Fruit fly (Drosophila melanogaster) whole organism, embryonic: ENCODE measurements around the gene CG4914.

Experiments
- Abd-B ChIP-seq: fragments of 200-800 bp; sonication (Bioruptor generic); optimal IDR thresholded peaks from 2 replicates; lab custom pipeline; 2018; ENCODE audit warnings: missing biosample characterization, mild to moderate bottlenecking, missing genetic modification characterization, moderate library complexity
- B-H2 ChIP-seq: fragments of 200-800 bp; sonication (Bioruptor generic); optimal IDR thresholded peaks from 2 replicates; lab custom pipeline; 2018; ENCODE audit warnings: missing biosample characterization, mild to moderate bottlenecking, missing genetic modification characterization
- CG11456 ChIP-seq: fragments of 200-800 bp; sonication (Bioruptor generic); IDR thresholded peaks from 3 replicates; pipeline ENCODE4 v1.3.6; 2022; ENCODE audit warnings: missing biosample characterization, missing genetic modification characterization
- CG12104 ChIP-seq: fragments of 200-800 bp; sonication (Bioruptor generic); optimal IDR thresholded peaks from 3 replicates; lab custom pipeline; 2016; ENCODE audit warnings: missing biosample characterization, missing genetic modification characterization
- CG13287 ChIP-seq: fragments of 200-800 bp; sonication (Bioruptor generic); IDR thresholded peaks from 2 replicates; pipeline ENCODE4 v1.3.6; 2022; ENCODE audit warnings: missing biosample characterization, missing genetic modification characterization; ENCODE audit not compliant: partially characterized antibody
- CG13424 ChIP-seq: fragments of 200-800 bp; sonication (Bioruptor generic); optimal IDR thresholded peaks from 2 replicates; lab custom pipeline; 2019; ENCODE audit warnings: missing biosample characterization, mild to moderate bottlenecking, missing genetic modification characterization, moderate library complexity
- CG15479 ChIP-seq: fragments of 200-800 bp; sonication (Bioruptor generic); optimal IDR thresholded peaks from 3 replicates; lab custom pipeline; 2019; ENCODE audit warnings: missing biosample characterization, mild to moderate bottlenecking, missing genetic modification characterization, moderate library complexity
- CG15601 ChIP-seq: fragments of 200-800 bp; sonication (Bioruptor generic); optimal IDR thresholded peaks from 3 replicates; lab custom pipeline; 2019; ENCODE audit warnings: missing biosample characterization, mild to moderate bottlenecking, missing genetic modification characterization, moderate library complexity
- CG15696 ChIP-seq: fragments of 200-800 bp; sonication (Bioruptor generic); optimal IDR thresholded peaks from 2 replicates; lab custom pipeline; 2019; ENCODE audit warnings: missing biosample characterization, mild to moderate bottlenecking, missing genetic modification characterization, moderate library complexity
- CG1603 ChIP-seq: fragments of 200-800 bp; sonication (Bioruptor generic); optimal IDR thresholded peaks from 2 replicates; lab custom pipeline; 2019; ENCODE audit warnings: missing biosample characterization, mild to moderate bottlenecking, missing genetic modification characterization, moderate library complexity
- CG16813 ChIP-seq: fragments of 200-800 bp; sonication (Bioruptor generic); IDR thresholded peaks from 3 replicates; pipeline ENCODE4 v1.3.6; 2022; ENCODE audit warnings: missing biosample characterization, missing genetic modification characterization; ENCODE audit not compliant: partially characterized antibody
- CG17612 ChIP-seq: fragments of 200-800 bp; sonication (Bioruptor generic); IDR thresholded peaks from 2 replicates; pipeline ENCODE4 v1.3.6; 2022; ENCODE audit warnings: missing biosample characterization, missing genetic modification characterization
- CG18599 ChIP-seq: fragments of 200-800 bp; sonication (Bioruptor generic); optimal IDR thresholded peaks from 3 replicates; lab custom pipeline; 2017; ENCODE audit warnings: missing biosample characterization, missing genetic modification characterization, mild to moderate bottlenecking, moderate library complexity, missing genetic modification reagents
- CG2116 ChIP-seq: fragments of 200-800 bp; sonication (Bioruptor generic); optimal IDR thresholded peaks from 3 replicates; lab custom pipeline; 2018; ENCODE audit warnings: missing biosample characterization, mild to moderate bottlenecking, missing genetic modification characterization
- CG2199 ChIP-seq: fragments of 200-800 bp; sonication (Bioruptor generic); IDR thresholded peaks from 3 replicates; pipeline ENCODE4 v1.3.6; 2022; ENCODE audit warnings: missing biosample characterization, missing genetic modification characterization
- CG2889 ChIP-seq: fragments of 200-800 bp; sonication (Bioruptor generic); IDR thresholded peaks from 3 replicates; pipeline ENCODE4 v1.3.6; 2022; ENCODE audit warnings: missing biosample characterization, missing genetic modification characterization
- CG31365 ChIP-seq: fragments of 200-800 bp; sonication (Bioruptor generic); optimal IDR thresholded peaks from 2 replicates; lab custom pipeline; 2018; ENCODE audit warnings: missing biosample characterization, mild to moderate bottlenecking, missing genetic modification characterization
- CG3163 ChIP-seq: fragments of 200-800 bp; sonication (Bioruptor generic); optimal IDR thresholded peaks from 3 replicates; lab custom pipeline; 2016; ENCODE audit warnings: missing biosample characterization, missing genetic modification characterization
- CG32532 ChIP-seq: fragments of 200-800 bp; sonication (Bioruptor generic); IDR thresholded peaks from 2 replicates; pipeline ENCODE4 v1.3.6; 2022; ENCODE audit warnings: missing biosample characterization, missing genetic modification characterization
- CG3726 ChIP-seq: fragments of 200-800 bp; sonication (Bioruptor generic); IDR thresholded peaks from 3 replicates; pipeline ENCODE4, ENCODE4 v1.3.6; 2022; ENCODE audit warnings: missing biosample characterization, missing genetic modification characterization
- CG3847 ChIP-seq: fragments of 200-800 bp; sonication (Bioruptor generic); IDR thresholded peaks from 2 replicates; pipeline ENCODE4 v1.3.6; 2022; ENCODE audit warnings: missing biosample characterization, missing genetic modification characterization
- CG6689 ChIP-seq: fragments of 200-800 bp; sonication (Bioruptor generic); IDR thresholded peaks from 2 replicates; pipeline ENCODE4 v1.3.6; 2022; ENCODE audit warnings: missing biosample characterization, missing genetic modification characterization
- CG6791 ChIP-seq: fragments of 200-800 bp; sonication (Bioruptor generic); IDR thresholded peaks from 3 replicates; pipeline ENCODE4 v1.3.6; 2022; ENCODE audit warnings: missing biosample characterization, missing genetic modification characterization; ENCODE audit not compliant: partially characterized antibody
- CG9932 ChIP-seq: fragments of 200-800 bp; sonication (Bioruptor generic); IDR thresholded peaks from 2 replicates; pipeline ENCODE4 v1.3.6; 2022; ENCODE audit warnings: missing biosample characterization, missing genetic modification characterization
- CTCF ChIP-seq: fragments of 200-800 bp; sonication (Bioruptor generic); optimal IDR thresholded peaks from 2 replicates; lab custom pipeline; 2017; ENCODE audit warnings: missing biosample characterization, mild to moderate bottlenecking, missing genetic modification characterization, moderate library complexity
- D19A ChIP-seq: fragments of 200-800 bp; optimal IDR thresholded peaks from 3 replicates; lab custom pipeline; 2019; ENCODE audit warnings: missing biosample characterization, mild to moderate bottlenecking, missing genetic modification characterization, moderate library complexity
- E2f2 ChIP-seq: fragments of 200-800 bp; sonication (Bioruptor generic); IDR thresholded peaks from 2 replicates; pipeline ENCODE4 v1.3.6; 2022; ENCODE audit warnings: missing biosample characterization, missing genetic modification characterization
- HmgD ChIP-seq: fragments of 200-800 bp; sonication (Bioruptor generic); optimal IDR thresholded peaks from 3 replicates; lab custom pipeline; 2016; ENCODE audit warnings: missing biosample characterization, missing genetic modification characterization
- HmgZ ChIP-seq: fragments of 200-800 bp; sonication (Bioruptor generic); optimal IDR thresholded peaks from 2 replicates; lab custom pipeline; 2018; ENCODE audit warnings: missing biosample characterization, mild to moderate bottlenecking, missing genetic modification characterization
- Hsf ChIP-seq: fragments of 200-800 bp; sonication (Bioruptor generic); optimal IDR thresholded peaks from 3 replicates; lab custom pipeline; 2016; ENCODE audit warnings: missing biosample characterization, missing genetic modification characterization
- Mes4 ChIP-seq: fragments of 200-800 bp; sonication (Bioruptor generic); optimal IDR thresholded peaks from 2 replicates; lab custom pipeline; 2016; ENCODE audit warnings: missing biosample characterization, missing genetic modification characterization
- Opbp ChIP-seq: fragments of 200-800 bp; sonication (Bioruptor generic); IDR thresholded peaks from 3 replicates; pipeline ENCODE4 v1.3.6; 2022; ENCODE audit warnings: missing biosample characterization, missing genetic modification characterization; ENCODE audit not compliant: partially characterized antibody
- Pdp1 ChIP-seq, 2 experiments: fragments of 200-800 bp; sonication (Bioruptor generic); optimal IDR thresholded peaks; 3 replicates each; lab custom pipeline; 2016; ENCODE audit warnings: missing biosample characterization in 2 of 2, missing genetic modification characterization in 2 of 2, mild to moderate bottlenecking in 1 of 2, moderate library complexity in 1 of 2
- Sry-δ ChIP-seq: fragments of 200-800 bp; sonication (Bioruptor generic); optimal IDR thresholded peaks from 2 replicates; lab custom pipeline; 2016; ENCODE audit warnings: missing biosample characterization, missing genetic modification characterization
- TFAM ChIP-seq: fragments of 200-800 bp; sonication (Bioruptor generic); optimal IDR thresholded peaks from 2 replicates; lab custom pipeline; 2017; ENCODE audit warnings: missing biosample characterization, missing genetic modification characterization, inconsistent platforms
- amos ChIP-seq: fragments of 200-800 bp; sonication (Bioruptor generic); IDR thresholded peaks from 2 replicates; pipeline ENCODE4 v1.3.6; 2022; ENCODE audit warnings: missing biosample characterization, missing genetic modification characterization; ENCODE audit not compliant: partially characterized antibody
- aop ChIP-seq: fragments of 200-800 bp; sonication (Bioruptor generic); IDR thresholded peaks from 2 replicates; pipeline ENCODE4 v1.3.6; 2022; ENCODE audit warnings: missing biosample characterization, missing genetic modification characterization
- ash1 ChIP-seq: fragments of 200-800 bp; sonication (Bioruptor generic); optimal IDR thresholded peaks from 2 replicates; lab custom pipeline; 2018; ENCODE audit warnings: missing biosample characterization, mild to moderate bottlenecking, missing genetic modification characterization
- chinmo ChIP-seq: fragments of 200-800 bp; sonication (Bioruptor generic); IDR thresholded peaks from 4 replicates; pipeline ENCODE4 v1.3.6; 2022; ENCODE audit warnings: missing biosample characterization, missing genetic modification characterization; ENCODE audit not compliant: partially characterized antibody
- cwo ChIP-seq: fragments of 200-800 bp; sonication (Bioruptor generic); optimal IDR thresholded peaks from 3 replicates; lab custom pipeline; 2017; ENCODE audit warnings: missing biosample characterization, missing genetic modification characterization, mild to moderate bottlenecking, moderate library complexity, missing genetic modification reagents
- exex ChIP-seq: fragments of 200-800 bp; sonication (Bioruptor generic); optimal IDR thresholded peaks from 4 replicates; lab custom pipeline; 2018; ENCODE audit warnings: missing biosample characterization, mild to moderate bottlenecking, missing genetic modification characterization, moderate library complexity
- gem ChIP-seq: fragments of 200-800 bp; sonication (Bioruptor generic); optimal IDR thresholded peaks from 2 replicates; lab custom pipeline; 2019; ENCODE audit warnings: missing biosample characterization, mild to moderate bottlenecking, missing genetic modification characterization, moderate library complexity
- grau ChIP-seq: fragments of 200-800 bp; optimal IDR thresholded peaks from 3 replicates; lab custom pipeline; 2019; ENCODE audit warnings: missing biosample characterization, mild to moderate bottlenecking, missing genetic modification characterization, moderate library complexity
- kah ChIP-seq: fragments of 200-800 bp; sonication (Bioruptor generic); optimal IDR thresholded peaks from 2 replicates; lab custom pipeline; 2018; ENCODE audit warnings: missing biosample characterization, mild to moderate bottlenecking, missing genetic modification characterization
- mam ChIP-seq: fragments of 200-800 bp; sonication (Bioruptor generic); optimal IDR thresholded peaks from 3 replicates; lab custom pipeline; 2016; ENCODE audit warnings: missing biosample characterization, missing genetic modification characterization
- pita ChIP-seq: fragments of 200-800 bp; sonication (Bioruptor generic); optimal IDR thresholded peaks from 2 replicates; lab custom pipeline; 2017; ENCODE audit warnings: missing biosample characterization, mild to moderate bottlenecking, missing genetic modification characterization
- pzg ChIP-seq: fragments of 200-800 bp; sonication (Bioruptor generic); optimal IDR thresholded peaks from 3 replicates; lab custom pipeline; 2018; ENCODE audit warnings: missing biosample characterization, mild to moderate bottlenecking, missing genetic modification characterization, moderate library complexity
- salm ChIP-seq: fragments of 200-800 bp; sonication (Bioruptor generic); optimal IDR thresholded peaks from 2 replicates; lab custom pipeline; 2018; ENCODE audit warnings: missing biosample characterization, mild to moderate bottlenecking, missing genetic modification characterization
- sima ChIP-seq: fragments of 200-800 bp; sonication (Bioruptor generic); optimal IDR thresholded peaks from 2 replicates; lab custom pipeline; 2016; ENCODE audit warnings: missing biosample characterization, missing genetic modification characterization
- sisA ChIP-seq: fragments of 200-800 bp; sonication (Bioruptor generic); IDR thresholded peaks from 2 replicates; pipeline ENCODE4 v1.3.6; 2022; ENCODE audit warnings: missing biosample characterization, missing genetic modification characterization
- stwl ChIP-seq: fragments of 200-800 bp; sonication (Bioruptor generic); optimal IDR thresholded peaks from 3 replicates; lab custom pipeline; 2018; ENCODE audit warnings: missing biosample characterization, mild to moderate bottlenecking, missing genetic modification characterization, moderate library complexity
- vvl ChIP-seq: fragments of 200-800 bp; sonication (Bioruptor generic); IDR thresholded peaks from 2 replicates; pipeline ENCODE4 v1.3.6; 2022; ENCODE audit warnings: missing biosample characterization, missing genetic modification characterization

Gene CG4914

dm6 chr3L:14671546-14671945, 6.4 kb downstream of the CG4914 start (continued):
- peak; percentile 21 for TF ChIP-seq gem (tag; lab: Kevin White, UChicago)
- TF ChIP-seq ash1 (GFP tag; lab: Kevin White, UChicago), result no peak
- no peak for TF ChIP-seq aop (GFP tag; lab: Robert Waterston, UW)
- peak; percentile 28; the same call in 1 of the 2 replicates for TF ChIP-seq CG13287 (GFP tag; lab: Robert Waterston, UW)
- no peak for TF ChIP-seq CG12104 (GFP tag; lab: Kevin White, UChicago)
- peak; percentile 26 for TF ChIP-seq D19A (tag; lab: Kevin White, UChicago)
- TF ChIP-seq CG11456 (GFP tag; lab: Robert Waterston, UW), result peak; percentile 58; the same call in 1 of the 3 replicates
- peak; percentile 5 for TF ChIP-seq Sry-δ (GFP tag; lab: Kevin White, UChicago)
- TF ChIP-seq CG3847, result peak; percentile 60
- peak; percentile 24 for TF ChIP-seq mam (GFP tag; lab: Kevin White, UChicago)
- peak; percentile 48 for TF ChIP-seq CG9932 (GFP tag; lab: Robert Waterston, UW)
- TF ChIP-seq sima, result no peak
- TF ChIP-seq CG15601 (tag; lab: Kevin White, UChicago), result peak; percentile 32
- peak in 1 of 2 experiments; percentile 25 for TF ChIP-seq Pdp1 (GFP tag; optimal IDR thresholded peaks at IDR 0.05; lab: Kevin White, UChicago)
- peak; percentile 28 for TF ChIP-seq CG15696 (tag; lab: Kevin White, UChicago)
- TF ChIP-seq salm (tag; lab: Kevin White, UChicago), result no peak
- TF ChIP-seq E2f2, result 0 out of 2 replicates have a peak, but pooled peaks have one; percentile 26
- TF ChIP-seq pita, result peak; percentile 22
- 0 out of 2 replicates have a peak, but pooled peaks have one; percentile 23 for TF ChIP-seq CG32532 (GFP tag; lab: Robert Waterston, UW)
- peak; percentile 27 for TF ChIP-seq CG1603 (tag; lab: Kevin White, UChicago)
- peak; percentile 19 for TF ChIP-seq pzg (GFP tag; lab: Kevin White, UChicago)
- peak; percentile 85 for TF ChIP-seq stwl (tag; lab: Kevin White, UChicago)
- peak; percentile 98 for TF ChIP-seq CTCF (GFP tag; lab: Kevin White, UChicago)
- TF ChIP-seq HmgZ, result peak; percentile 24
- peak; percentile 90 for TF ChIP-seq CG2199 (GFP tag; lab: Robert Waterston, UW)
- peak; percentile 9 for TF ChIP-seq B-H2 (GFP tag; lab: Kevin White, UChicago)
- TF ChIP-seq sisA (GFP tag; lab: Robert Waterston, UW), result no peak
- peak; percentile 34; the same call in 1 of the 3 replicates for TF ChIP-seq Opbp
- TF ChIP-seq HmgD, result peak; percentile 9
- peak; percentile 67 for TF ChIP-seq CG31365 (tag; lab: Kevin White, UChicago)
- no peak for TF ChIP-seq chinmo
- TF ChIP-seq amos (GFP tag; lab: Robert Waterston, UW), result peak; percentile 43
- TF ChIP-seq CG3163 (GFP tag; lab: Kevin White, UChicago), result peak; percentile 23
- TF ChIP-seq vvl (GFP tag; lab: Robert Waterston, UW), result peak; percentile 56; the same call in 1 of the 2 replicates
- TF ChIP-seq CG3726 (GFP tag; lab: Robert Waterston, UW), result no peak
- peak; percentile 9 for TF ChIP-seq CG13424 (tag; lab: Kevin White, UChicago)
- TF ChIP-seq grau (tag; lab: Kevin White, UChicago), result peak; percentile 15
- TF ChIP-seq Abd-B (GFP tag; lab: Kevin White, UChicago), result peak; percentile 4
- peak; percentile 1 for TF ChIP-seq Hsf (GFP tag; lab: Kevin White, UChicago)

- TF ChIP-seq CG16813 (no peak), cwo (GFP tag; lab: Kevin White, UChicago) (no peak), CG18599 (GFP tag; lab: Kevin White, UChicago) (no peak), Mes4 (GFP tag; lab: Kevin White, UChicago) (no peak), kah (no peak), TFAM (GFP tag; lab: Kevin White, UChicago) (no peak), CG6689 (no peak), CG17612 (GFP tag; lab: Robert Waterston, UW) (no peak), CG15479 (GFP tag; lab: Kevin White, UChicago) (no peak), CG2116 (GFP tag; lab: Kevin White, UChicago) (no peak), CG2889 (GFP tag; lab: Robert Waterston, UW) (no peak), CG6791 (no peak), exex (tag; lab: Kevin White, UChicago) (peak; percentile 31)
These were observed 9.3 kb downstream of the CG4914 start for dm6 chr3L:14668638-14669037.
